Worm (Caenorhabditis elegans): ENCODE measurements around the gene srx-46.
"Not testable (repeated sequence)": the region's sequence is repeated elsewhere in the genome, so short reads cannot be mapped to it uniquely, and the experiment has no call there.

srx-46 gene

ce11 chrV:9370986-9371385 lies 17.9 kb downstream of the srx-46 start, which contains the start of gene E02C12.6:
Gene E02C12.6, minus strand, starts transcription at chrV:9371086.
- TF ChIP-seq flt-1 (GFP tag; IDR thresholded peaks at IDR 0.05) (no peak), tab-1 (GFP tag; IDR thresholded peaks at IDR 0.05) (no peak), ref-1 (GFP tag; conservative IDR thresholded peaks at IDR 0.05) (no peak), ztf-23 (GFP tag; IDR thresholded peaks at IDR 0.05) (no peak), med-1 (GFP tag; optimal IDR thresholded peaks at IDR 0.05; ENCODE audit: insufficient read depth) (no peak), ztf-29 (GFP tag; IDR thresholded peaks at IDR 0.05) (no peak), T22C8.4 (GFP tag; IDR thresholded peaks at IDR 0.05) (no peak), cog-1 (tag; optimal IDR thresholded peaks at IDR 0.05) (no peak), klf-2 (GFP tag; conservative IDR thresholded peaks at IDR 0.05) (no peak)

- TF ChIP-seq ztf-23 (GFP tag; IDR thresholded peaks at IDR 0.05) (no peak), T22C8.4 (GFP tag; IDR thresholded peaks at IDR 0.05) (no peak)
Measured at ce11 chrV:9373473-9373872, 20.4 kb downstream of the srx-46 start, which contains the start of gene E02C12.8. Gene E02C12.8, minus strand, starts transcription at chrV:9373613.

- TF ChIP-seq tab-1 (GFP tag; IDR thresholded peaks at IDR 0.05): no peak
- TF ChIP-seq ztf-29 (GFP tag; IDR thresholded peaks at IDR 0.05): no peak
- no peak for TF ChIP-seq klf-2 (GFP tag; conservative IDR thresholded peaks at IDR 0.05)
- no peak for TF ChIP-seq med-1 (GFP tag; optimal IDR thresholded peaks at IDR 0.05; ENCODE audit: insufficient read depth)
- TF ChIP-seq ztf-23 (GFP tag; IDR thresholded peaks at IDR 0.05): no peak
- no peak for TF ChIP-seq flt-1 (GFP tag; IDR thresholded peaks at IDR 0.05)
- no peak for TF ChIP-seq ref-1 (GFP tag; conservative IDR thresholded peaks at IDR 0.05)
- no peak for TF ChIP-seq T22C8.4 (GFP tag; IDR thresholded peaks at IDR 0.05)
- no peak for TF ChIP-seq cog-1 (tag; optimal IDR thresholded peaks at IDR 0.05)
Measured at ce11 chrV:9375378-9375777, 22.3 kb downstream of the srx-46 start, which contains the start of gene E02C12.9. Gene E02C12.9, minus strand, starts transcription at chrV:9375478.

ce11 chrV:9376417-9376816 lies 23.4 kb downstream of the srx-46 start, which contains the start of gene E02C12.19:
Gene E02C12.19, minus strand, starts transcription at chrV:9376517.
- TF ChIP-seq tab-1 (GFP tag; IDR thresholded peaks at IDR 0.05) (no peak), ztf-29 (GFP tag; IDR thresholded peaks at IDR 0.05) (no peak), klf-2 (GFP tag; conservative IDR thresholded peaks at IDR 0.05) (no peak), med-1 (GFP tag; optimal IDR thresholded peaks at IDR 0.05; ENCODE audit: insufficient read depth) (no peak), T22C8.4 (GFP tag; IDR thresholded peaks at IDR 0.05) (no peak), ztf-23 (GFP tag; IDR thresholded peaks at IDR 0.05) (no peak), flt-1 (GFP tag; IDR thresholded peaks at IDR 0.05) (no peak)

ce11 chrV:9378335-9378734 lies 25.3 kb downstream of the srx-46 start, which contains the start of gene E02C12.10:
Gene E02C12.10, minus strand, starts transcription at chrV:9378409.
- no peak for TF ChIP-seq tab-1 (GFP tag; IDR thresholded peaks at IDR 0.05)
- no peak for TF ChIP-seq med-1 (GFP tag; optimal IDR thresholded peaks at IDR 0.05; ENCODE audit: insufficient read depth)
- TF ChIP-seq ztf-23 (GFP tag; IDR thresholded peaks at IDR 0.05): no peak
- TF ChIP-seq ref-1 (GFP tag; conservative IDR thresholded peaks at IDR 0.05): no peak
- TF ChIP-seq flt-1 (GFP tag; IDR thresholded peaks at IDR 0.05): no peak
- no peak for TF ChIP-seq ztf-29 (GFP tag; IDR thresholded peaks at IDR 0.05)
- TF ChIP-seq T22C8.4 (GFP tag; IDR thresholded peaks at IDR 0.05): no peak
- TF ChIP-seq klf-2 (GFP tag; conservative IDR thresholded peaks at IDR 0.05): no peak
- no peak for TF ChIP-seq cog-1 (tag; optimal IDR thresholded peaks at IDR 0.05)

ce11 chrV:9379808-9380207 lies 26.8 kb downstream of the srx-46 start, which contains the start of gene E02C12.11:
Gene E02C12.11, minus strand, starts transcription at chrV:9379908.
- not testable (repeated sequence) for TF ChIP-seq tab-1 (GFP tag; IDR thresholded peaks at IDR 0.05); flt-1 (GFP tag; IDR thresholded peaks at IDR 0.05); cog-1 (tag; optimal IDR thresholded peaks at IDR 0.05)

ce11 chrV:9381846-9382363 lies 28.9 kb downstream of the srx-46 start, which contains the start of gene E02C12.12:
Gene E02C12.12, minus strand, starts transcription at chrV:9382313.
- TF ChIP-seq T22C8.4 (GFP tag; IDR thresholded peaks at IDR 0.05): no peak
- no peak for TF ChIP-seq med-1 (GFP tag; optimal IDR thresholded peaks at IDR 0.05; ENCODE audit: insufficient read depth)
- no peak for TF ChIP-seq flt-1 (GFP tag; IDR thresholded peaks at IDR 0.05)
- no peak for TF ChIP-seq ztf-29 (GFP tag; IDR thresholded peaks at IDR 0.05)
- no peak for TF ChIP-seq ref-1 (GFP tag; conservative IDR thresholded peaks at IDR 0.05)
- TF ChIP-seq klf-2 (GFP tag; conservative IDR thresholded peaks at IDR 0.05): no peak

- TF ChIP-seq T22C8.4 (GFP tag; IDR thresholded peaks at IDR 0.05) (peak; percentile 49; the same call in 1 of the 2 replicates), ztf-29 (GFP tag; IDR thresholded peaks at IDR 0.05) (no peak)
Measured at ce11 chrV:9382538-9383328, 29.7 kb downstream of the srx-46 start.

- TF ChIP-seq T22C8.4 (GFP tag; IDR thresholded peaks at IDR 0.05) (no peak), flt-1 (GFP tag; IDR thresholded peaks at IDR 0.05) (no peak), tab-1 (GFP tag; IDR thresholded peaks at IDR 0.05) (no peak), ztf-23 (GFP tag; IDR thresholded peaks at IDR 0.05) (no peak), cog-1 (tag; optimal IDR thresholded peaks at IDR 0.05) (no peak), ztf-29 (GFP tag; IDR thresholded peaks at IDR 0.05) (no peak), ref-1 (GFP tag; conservative IDR thresholded peaks at IDR 0.05) (no peak), klf-2 (GFP tag; conservative IDR thresholded peaks at IDR 0.05) (no peak), med-1 (GFP tag; optimal IDR thresholded peaks at IDR 0.05; ENCODE audit: insufficient read depth) (no peak)
Measured at ce11 chrV:9384359-9384758, 31.3 kb downstream of the srx-46 start.

ce11 chrV:9384949-9385348 lies 31.9 kb downstream of the srx-46 start:
- TF ChIP-seq ztf-23 (GFP tag; IDR thresholded peaks at IDR 0.05) (no peak), med-1 (GFP tag; optimal IDR thresholded peaks at IDR 0.05; ENCODE audit: insufficient read depth) (no peak), tab-1 (GFP tag; IDR thresholded peaks at IDR 0.05) (no peak), T22C8.4 (GFP tag; IDR thresholded peaks at IDR 0.05) (no peak), ztf-29 (GFP tag; IDR thresholded peaks at IDR 0.05) (no peak), cog-1 (tag; optimal IDR thresholded peaks at IDR 0.05) (no peak), ref-1 (GFP tag; conservative IDR thresholded peaks at IDR 0.05) (no peak), flt-1 (GFP tag; IDR thresholded peaks at IDR 0.05) (no peak), klf-2 (GFP tag; conservative IDR thresholded peaks at IDR 0.05) (no peak)

All from whole organism, midembryonic.